Worm (Caenorhabditis elegans) whole organism, late embryonic: ENCODE measurements around the gene gst-7.

Experiments
- K09A11.1 ChIP-seq: sonication (generic microtip); optimal IDR thresholded peaks from 2 replicates; lab custom pipeline; 2017; ENCODE audit warnings: antibody characterized with exemption, mild to moderate bottlenecking, missing genetic modification characterization, missing compliant biosample characterization; ENCODE audit not compliant: insufficient read depth
- ceh-30 ChIP-seq: fragments of 150-350 bp; optimal IDR thresholded peaks from 2 replicates; lab custom pipeline; 2014; ENCODE audit warnings: missing biosample characterization, missing genetic modification characterization
- ceh-45 ChIP-seq: fragments of 200-800 bp; sonication (Bioruptor generic); IDR thresholded peaks from 2 replicates; pipeline ENCODE4 v1.3.6; 2022; ENCODE audit warnings: missing genetic modification reagents, missing genetic modification characterization, missing compliant biosample characterization
- fkh-10 ChIP-seq: fragments of 150-350 bp; optimal IDR thresholded peaks from 2 replicates; lab custom pipeline; 2014; ENCODE audit warnings: missing biosample characterization, missing genetic modification reagents, missing genetic modification characterization
- nhr-11 ChIP-seq: fragments of 150-350 bp; optimal IDR thresholded peaks from 2 replicates; lab custom pipeline; 2014; ENCODE audit warnings: missing biosample characterization, missing genetic modification characterization
- syd-9 ChIP-seq: sonication (generic microtip); optimal IDR thresholded peaks from 2 replicates; lab custom pipeline; 2016; ENCODE audit warnings: mild to moderate bottlenecking, missing genetic modification characterization, moderate library complexity, missing compliant biosample characterization

ce11 chrII:4931286-4931685, 49.4 kb downstream of the gst-7 start:
- TF ChIP-seq fkh-10 (GFP tag; lab: Kevin White, UChicago), result no peak
- TF ChIP-seq ceh-30 (tag; lab: Kevin White, UChicago), result no peak
- TF ChIP-seq K09A11.1, result no peak
- no peak for TF ChIP-seq syd-9 (tag; lab: Kevin White, UChicago)
- no peak for TF ChIP-seq ceh-45
- no peak for TF ChIP-seq nhr-11
